Fruit fly (Drosophila melanogaster) whole organism, larva: ENCODE results near the gene PQBP1.
A peak's percentile ranks its signal among the peaks of the same experiment; 100 is the strongest.

Source experiments
- noc ChIP-seq: fragments of 200-800 bp; sonication (Bioruptor generic); optimal IDR thresholded peaks from 3 replicates; lab custom pipeline; 2019; ENCODE audit warnings: missing biosample characterization, mild to moderate bottlenecking, missing genetic modification characterization, moderate library complexity

PQBP1 gene

dm6 chr3R:25050649-25051048 is 14.9 kb upstream of the PQBP1 start:
- TF ChIP-seq noc (tag; lab: Kevin White, UChicago), result no peak

- peak; percentile 46 for TF ChIP-seq noc (tag; lab: Kevin White, UChicago)
Observed at dm6 chr3R:25051441-25052097, 14.0 kb upstream of the PQBP1 start.

DNA sequence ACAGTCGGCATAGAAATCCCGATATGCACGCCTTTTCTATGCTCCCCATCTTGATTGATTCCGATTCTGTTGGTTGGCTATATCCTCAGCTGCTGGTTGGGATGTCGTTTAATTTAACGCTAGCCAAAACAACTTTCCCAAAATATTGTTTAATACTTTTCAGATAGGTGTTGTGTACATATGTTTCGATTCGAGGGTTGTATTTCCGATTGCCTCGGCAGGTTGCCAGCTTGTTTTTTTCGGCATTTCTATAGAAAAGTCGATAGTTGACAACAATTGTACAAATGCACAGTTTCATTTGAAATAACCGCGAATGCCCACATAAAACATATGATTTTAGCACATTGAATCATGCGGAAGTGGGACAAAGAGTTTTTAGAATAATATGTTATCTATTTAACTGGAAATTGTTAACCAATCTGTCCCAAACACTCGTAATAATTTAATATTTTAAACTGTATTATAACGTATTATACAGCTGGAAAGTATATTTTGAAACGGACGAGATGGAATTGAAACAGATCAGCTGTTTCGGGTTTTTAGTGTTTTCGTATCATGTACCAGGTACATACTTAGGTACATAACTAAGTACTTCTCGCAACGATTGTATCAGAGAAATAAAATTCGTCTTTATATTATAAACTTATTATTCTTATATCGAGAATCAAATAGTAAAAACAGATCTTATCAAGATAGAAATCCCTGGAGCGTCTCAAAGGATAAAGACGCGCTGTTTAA is 11.0 kb upstream of the PQBP1 start, which contains the start of gene CG31109:
Gene CG31109, minus strand, starts transcription at position 203 of the 738 bp plus-strand sequence.
- peak; percentile 20 for TF ChIP-seq noc (tag; lab: Kevin White, UChicago)

DNA sequence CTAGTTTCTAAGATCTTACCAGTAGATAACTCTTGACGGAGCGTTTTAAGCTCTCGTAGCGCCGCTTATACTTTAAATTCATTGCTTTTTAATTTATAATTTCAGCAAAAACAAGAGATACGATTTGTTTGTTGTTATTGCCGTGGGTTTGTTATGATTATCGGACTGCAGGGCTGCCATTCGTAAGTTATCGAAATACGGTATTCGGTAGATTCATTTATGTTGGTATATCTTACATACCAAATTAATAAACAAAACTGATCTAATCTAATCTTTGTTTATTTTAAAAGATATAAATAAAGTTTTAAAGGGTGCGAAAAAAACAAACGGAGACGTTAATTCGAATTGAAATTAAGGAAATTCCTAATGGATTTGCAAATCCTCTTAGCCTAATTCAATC is 9.6 kb upstream of the PQBP1 start, which contains the start of the genes CG31111 and stac:
Gene CG31111, minus strand, starts transcription at position 162 of the 400 bp plus-strand sequence.
Gene stac, plus strand, starts transcription at position 271 of the 400 bp plus-strand sequence.
- TF ChIP-seq noc (tag; lab: Kevin White, UChicago), result no peak

dm6 chr3R:25056488-25057157 is 9.0 kb upstream of the PQBP1 start:
- TF ChIP-seq noc (tag; lab: Kevin White, UChicago), result no peak

dm6 chr3R:25060462-25060861 is 5.1 kb upstream of the PQBP1 start:
- no peak for TF ChIP-seq noc (tag; lab: Kevin White, UChicago)

- TF ChIP-seq noc (tag; lab: Kevin White, UChicago), result no peak
Observed at dm6 chr3R:25066856-25067255, 1.3 kb downstream of the PQBP1 start.

- TF ChIP-seq noc (tag; lab: Kevin White, UChicago), result no peak
Observed at dm6 chr3R:25069569-25069968, 4.0 kb downstream of the PQBP1 start, which contains the start of the genes Stt3B and CG11839. Gene Stt3B, minus strand, starts transcription at chr3R:25069637. Gene CG11839, plus strand, starts transcription at chr3R:25069927.

DNA sequence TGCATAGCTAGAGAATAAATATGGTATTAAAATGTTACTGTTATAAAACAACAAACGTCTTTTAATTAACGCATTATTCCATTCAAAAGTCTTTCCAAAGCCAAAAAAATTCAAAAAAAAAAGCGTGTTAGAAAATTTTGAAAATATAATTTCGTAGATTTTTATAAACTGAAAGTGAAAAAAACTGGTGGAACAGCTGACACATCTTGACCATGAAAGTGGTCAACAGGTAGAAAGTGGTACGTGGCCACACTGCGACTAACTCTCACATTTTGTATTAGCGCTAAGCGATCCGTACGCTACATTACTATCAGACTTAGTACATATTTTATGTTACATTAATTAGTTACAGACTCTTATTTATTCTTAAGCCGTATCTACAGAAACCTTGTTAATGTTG is 5.3 kb downstream of the PQBP1 start, which contains the start of gene CG11836:
Gene CG11836, plus strand, starts transcription at position 256 of the 400 bp plus-strand sequence.
- TF ChIP-seq noc (tag; lab: Kevin White, UChicago), result no peak

- TF ChIP-seq noc (tag; lab: Kevin White, UChicago), result no peak
Observed at dm6 chr3R:25074558-25074964, 9.0 kb downstream of the PQBP1 start, which contains the start of the genes shams and CG11920. Gene shams, minus strand, starts transcription at chr3R:25074607. Gene CG11920, plus strand, starts transcription at chr3R:25074877.

dm6 chr3R:25077280-25077820 is 11.8 kb downstream of the PQBP1 start:
- no peak for TF ChIP-seq noc (tag; lab: Kevin White, UChicago)

DNA sequence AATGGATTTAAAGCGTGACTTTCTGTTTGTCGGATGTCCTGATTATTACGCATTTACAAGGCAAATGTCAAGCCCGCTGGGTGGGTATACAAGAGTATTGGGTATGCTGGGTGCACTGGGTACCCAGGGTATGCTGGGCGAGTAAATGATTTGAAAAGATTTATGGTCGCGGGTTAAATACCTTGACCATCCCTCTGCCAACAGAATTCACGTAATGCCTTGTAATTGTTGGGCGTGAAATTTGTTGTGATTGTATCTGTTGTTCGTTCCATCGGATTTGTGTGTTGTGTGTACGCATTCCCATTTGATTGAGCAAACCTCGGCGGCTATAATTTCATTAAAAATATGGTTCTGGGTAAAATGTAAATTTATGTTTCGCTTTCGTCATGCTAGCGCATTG is 13.1 kb downstream of the PQBP1 start:
- TF ChIP-seq noc (tag; lab: Kevin White, UChicago), result no peak

- no peak for TF ChIP-seq noc (tag; lab: Kevin White, UChicago)
Observed at dm6 chr3R:25080446-25080845, 14.9 kb downstream of the PQBP1 start.

DNA sequence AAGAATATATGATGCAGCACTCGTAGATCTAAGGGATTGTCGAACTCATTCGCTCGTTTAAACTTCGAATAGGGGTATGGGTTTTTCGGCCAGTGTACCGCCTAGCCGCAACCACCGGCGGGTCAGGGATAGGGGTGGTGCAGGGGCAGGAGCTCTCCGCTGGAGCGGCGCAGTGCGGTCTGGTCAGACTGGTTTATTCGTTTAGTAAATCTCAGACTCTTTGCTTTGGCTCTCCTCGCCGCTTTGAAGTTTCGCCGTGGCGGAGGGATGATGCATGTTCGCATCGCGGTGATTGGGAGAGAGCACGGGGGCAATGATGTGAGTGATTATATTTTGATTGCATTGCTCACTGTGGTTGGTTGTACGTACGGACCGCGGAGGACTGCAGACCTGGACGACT is 16.8 kb downstream of the PQBP1 start, which contains the start of gene fd96Ca:
Gene fd96Ca, plus strand, starts transcription at position 337 of the 400 bp plus-strand sequence.
- TF ChIP-seq noc (tag; lab: Kevin White, UChicago), result no peak

DNA sequence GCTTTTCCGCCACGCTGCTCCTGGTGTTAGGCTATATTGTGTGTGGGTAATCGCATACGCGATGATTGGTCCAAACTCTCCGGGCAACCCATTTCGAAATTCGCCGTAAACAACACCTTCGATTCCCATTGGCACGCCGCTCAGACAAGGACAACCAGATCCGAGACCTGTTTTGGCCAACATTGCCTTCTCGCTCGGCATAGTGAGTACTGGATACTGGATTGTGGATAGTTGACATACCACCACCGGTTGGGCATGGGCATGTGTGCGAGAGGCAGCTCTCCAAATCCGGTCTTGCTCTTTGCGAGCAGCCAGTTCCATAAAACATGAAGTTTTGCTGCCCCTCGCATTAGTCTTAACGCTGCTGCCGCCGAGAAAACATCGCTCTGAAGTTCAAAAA is 29.0 kb downstream of the PQBP1 start, which contains the start of gene fd96Cb:
Gene fd96Cb, plus strand, starts transcription at position 374 of the 400 bp plus-strand sequence.
- no peak for TF ChIP-seq noc (tag; lab: Kevin White, UChicago)
